Worm (Caenorhabditis elegans) whole organism, early embryonic: ENCODE data around the gene T03F6.3.

Source experiments
- B0310.2 ChIP-seq: sonication (generic microtip); optimal IDR thresholded peaks from 2 replicates; lab custom pipeline; 2016; ENCODE audit warnings: mild to moderate bottlenecking, missing genetic modification characterization, missing compliant biosample characterization
- ama-1 ChIP-seq: fragments of 150-350 bp; optimal IDR thresholded peaks from 2 replicates; lab custom pipeline; 2014
- ceh-36 ChIP-seq: sonication (generic microtip); optimal IDR thresholded peaks from 2 replicates; lab custom pipeline; 2016; ENCODE audit warnings: missing genetic modification characterization, inconsistent platforms, missing compliant biosample characterization
- flt-1 ChIP-seq: fragments of 200-800 bp; sonication (Bioruptor generic); IDR thresholded peaks from 2 replicates; pipeline ENCODE4 v1.3.6; 2022; ENCODE audit warnings: missing genetic modification characterization, missing compliant biosample characterization
- hnd-1 ChIP-seq: sonication (generic microtip); optimal IDR thresholded peaks from 2 replicates; lab custom pipeline; 2016; ENCODE audit warnings: missing genetic modification characterization, missing compliant biosample characterization
- scrt-1 ChIP-seq: fragments of 200-800 bp; sonication (Bioruptor generic); IDR thresholded peaks from 2 replicates; pipeline ENCODE4 v1.3.6; 2022; ENCODE audit warnings: missing genetic modification characterization, missing compliant biosample characterization
- sea-1 ChIP-seq: fragments of 200-800 bp; sonication (Bioruptor generic); conservative IDR thresholded peaks from 2 replicates; pipeline ENCODE4 v1.3.6; 2022; ENCODE audit warnings: missing genetic modification characterization, missing compliant biosample characterization
- tbx-37 ChIP-seq: fragments of 200-800 bp; sonication (Bioruptor generic); conservative IDR thresholded peaks from 2 replicates; pipeline ENCODE4 v1.3.6; 2022; ENCODE audit warnings: missing genetic modification reagents, missing genetic modification characterization, missing compliant biosample characterization

ce11 chrIII:13405504-13405903 lies 16.3 kb downstream of the T03F6.3 start, which contains the start of gene nas-1:
- TF ChIP-seq scrt-1 (no peak), ama-1 (no peak), hnd-1 (tag; lab: Kevin White, UChicago) (no peak), tbx-37 (GFP tag; lab: Robert Waterston, UW) (no peak), sea-1 (GFP tag; lab: Robert Waterston, UW) (no peak), ceh-36 (tag; lab: Kevin White, UChicago) (no peak), flt-1 (GFP tag; lab: Robert Waterston, UW) (no peak), B0310.2 (no peak)
